Worm (Caenorhabditis elegans): ENCODE results near the gene W05H9.2.

W05H9.2 gene

ce11 chrX:6263194-6263698 lies 3.6 kb upstream of the W05H9.2 start, which contains the start of gene W05H9.4:
Gene W05H9.4, plus strand, starts transcription at chrX:6263648.
- no peak for TF ChIP-seq ceh-9 (tag; optimal IDR thresholded peaks at IDR 0.05)
- peak; percentile 85 for TF ChIP-seq lin-39 (tag; optimal IDR thresholded peaks at IDR 0.05)
- peak; percentile 50 for TF ChIP-seq ceh-28 (tag; optimal IDR thresholded peaks at IDR 0.05)
- TF ChIP-seq snpc-4 (tag; optimal IDR thresholded peaks at IDR 0.05) = peak; percentile 46
- TF ChIP-seq elt-2 (tag; optimal IDR thresholded peaks at IDR 0.05) = peak; percentile 12
- peak; percentile 28 for TF ChIP-seq R02D3.7 (tag; optimal IDR thresholded peaks at IDR 0.05)
- TF ChIP-seq nfya-1 (tag; optimal IDR thresholded peaks at IDR 0.05; ENCODE audit: insufficient read depth) = peak; percentile 72
- TF ChIP-seq hmg-11 (tag; optimal IDR thresholded peaks at IDR 0.05) = peak; percentile 50
- peak; percentile 44 for TF ChIP-seq pha-4 (tag; optimal IDR thresholded peaks at IDR 0.05)
- TF ChIP-seq elt-3 (tag; optimal IDR thresholded peaks at IDR 0.05) = no peak

ce11 chrX:6271718-6272117 lies 4.9 kb downstream of the W05H9.2 start, which contains the start of gene lro-1:
Gene lro-1, plus strand, starts transcription at chrX:6272089.
- no peak for TF ChIP-seq mml-1 (tag; optimal IDR thresholded peaks at IDR 0.05)
- peak; percentile 37 for TF ChIP-seq pha-4 (tag; optimal IDR thresholded peaks at IDR 0.05)
- peak; percentile 76 for TF ChIP-seq skn-1 (tag; optimal IDR thresholded peaks at IDR 0.05)
- peak; percentile 40 for TF ChIP-seq jun-1 (tag; optimal IDR thresholded peaks at IDR 0.05)
- no peak for TF ChIP-seq egl-5 (tag; optimal IDR thresholded peaks at IDR 0.05)
- TF ChIP-seq pqm-1 (tag; optimal IDR thresholded peaks at IDR 0.05) = peak; percentile 88
- TF ChIP-seq elt-2 (tag; optimal IDR thresholded peaks at IDR 0.05) = peak; percentile 94

ce11 chrX:6273772-6274171 lies 6.9 kb downstream of the W05H9.2 start:
- TF ChIP-seq unc-62 (GFP tag; optimal IDR thresholded peaks at IDR 0.05) (no peak), ceh-82 (tag; optimal IDR thresholded peaks at IDR 0.05) (no peak), nhr-76 (tag; optimal IDR thresholded peaks at IDR 0.05) (no peak), daf-12 (tag; optimal IDR thresholded peaks at IDR 0.05) (no peak), aly-2 (tag; optimal IDR thresholded peaks at IDR 0.05) (no peak), ztf-4 (tag; optimal IDR thresholded peaks at IDR 0.05) (no peak), elt-2 (tag; optimal IDR thresholded peaks at IDR 0.05) (no peak), nhr-67 (tag; optimal IDR thresholded peaks at IDR 0.05) (no peak), nhr-43 (tag; optimal IDR thresholded peaks at IDR 0.05; ENCODE audit: poor library complexity, severe bottlenecking) (no peak), snpc-4 (tag; optimal IDR thresholded peaks at IDR 0.05) (no peak), lsy-12 (tag; optimal IDR thresholded peaks at IDR 0.05) (no peak)

- peak; percentile 61 for TF ChIP-seq skn-1 (tag; optimal IDR thresholded peaks at IDR 0.05)
- peak; percentile 27 for TF ChIP-seq jun-1 (tag; optimal IDR thresholded peaks at IDR 0.05)
- peak; percentile 27 for TF ChIP-seq pha-4 (tag; optimal IDR thresholded peaks at IDR 0.05)
- TF ChIP-seq R02D3.7 (tag; optimal IDR thresholded peaks at IDR 0.05) = no peak
- TF ChIP-seq ceh-16 (tag; optimal IDR thresholded peaks at IDR 0.05) = no peak
- TF ChIP-seq ceh-9 (tag; optimal IDR thresholded peaks at IDR 0.05) = no peak
- peak; percentile 80 for TF ChIP-seq elt-2 (tag; optimal IDR thresholded peaks at IDR 0.05)
- peak; percentile 83 for TF ChIP-seq pqm-1 (tag; optimal IDR thresholded peaks at IDR 0.05)
These were observed 7.4 kb downstream of the W05H9.2 start for ce11 chrX:6274270-6274669.

ce11 chrX:6275343-6275742 lies 8.5 kb downstream of the W05H9.2 start:
- TF ChIP-seq nhr-237 (tag; optimal IDR thresholded peaks at IDR 0.05) (no peak), nhr-25 (tag; optimal IDR thresholded peaks at IDR 0.05) (peak; percentile 72), nfya-1 (tag; optimal IDR thresholded peaks at IDR 0.05; ENCODE audit: insufficient read depth) (peak; percentile 8), nhr-23 (tag; optimal IDR thresholded peaks at IDR 0.05) (peak; percentile 16)

ce11 chrX:6276701-6277100 lies 9.9 kb downstream of the W05H9.2 start:
- TF ChIP-seq nhr-67 (tag; optimal IDR thresholded peaks at IDR 0.05) = no peak
- no peak for TF ChIP-seq sea-2 (GFP tag; optimal IDR thresholded peaks at IDR 0.05)
- TF ChIP-seq fkh-2 (tag; optimal IDR thresholded peaks at IDR 0.05) = no peak
- TF ChIP-seq egl-27 (tag; optimal IDR thresholded peaks at IDR 0.05) = no peak
- TF ChIP-seq nhr-76 (tag; optimal IDR thresholded peaks at IDR 0.05) = no peak
- TF ChIP-seq eor-1 (tag; optimal IDR thresholded peaks at IDR 0.05) = no peak
- no peak for TF ChIP-seq ztf-4 (tag; optimal IDR thresholded peaks at IDR 0.05)

Measured in whole organism, L3 larva.